Fruit fly (Drosophila melanogaster): ENCODE measurements around the gene CG6999.

DNA sequence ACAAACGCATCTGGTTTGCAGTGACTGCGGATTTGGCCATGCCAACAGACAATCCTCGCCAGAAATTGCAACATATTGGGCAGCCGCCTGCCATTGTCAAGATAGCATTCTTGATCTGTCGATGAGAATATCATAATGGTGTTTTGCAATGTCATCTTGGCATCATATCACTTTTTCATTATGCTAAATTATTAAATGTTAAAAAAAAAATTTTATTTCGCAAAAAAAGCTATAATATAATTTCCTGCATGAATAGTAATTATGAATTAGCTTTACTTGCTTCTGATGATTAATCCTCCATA lies 1.8 kb downstream of the CG6999 start:
- TF ChIP-seq fd85E (GFP tag; optimal IDR thresholded peaks at IDR 0.05), result no peak
- TF ChIP-seq Sox14 (GFP tag; optimal IDR thresholded peaks at IDR 0.05), result no peak
- TF ChIP-seq CG6163 (GFP tag; IDR thresholded peaks at IDR 0.05), result no peak
- TF ChIP-seq CG8119 (GFP tag; IDR thresholded peaks at IDR 0.05), result no peak
- no peak for TF ChIP-seq CG4318 (GFP tag; optimal IDR thresholded peaks at IDR 0.05)
- TF ChIP-seq Eip78C (GFP tag), result no peak
- TF ChIP-seq net (GFP tag; optimal IDR thresholded peaks at IDR 0.05), result no peak
- TF ChIP-seq vri (GFP tag; optimal IDR thresholded peaks at IDR 0.05), result no peak
- TF ChIP-seq CG6854 (GFP tag; optimal IDR thresholded peaks at IDR 0.05), result no peak
- no peak for TF ChIP-seq CG8632 (GFP tag; optimal IDR thresholded peaks at IDR 0.05)

Data from whole organism, prepupa.